Worm (Caenorhabditis elegans) whole organism, L4/young adult: Measurements from ENCODE around the gene sup-35.

Experiments
- W03F9.2 ChIP-seq: fragments of 150-350 bp; optimal IDR thresholded peaks from 2 replicates; lab custom pipeline; 2014; ENCODE audit warnings: missing biosample characterization, missing genetic modification characterization
- dao-5 ChIP-seq: sonication (generic microtip); optimal IDR thresholded peaks from 2 replicates; lab custom pipeline; 2016; ENCODE audit warnings: missing genotype, missing genetic modification characterization, moderate library complexity, missing compliant biosample characterization
- him-1 ChIP-seq: sonication (generic microtip); optimal IDR thresholded peaks from 2 replicates; lab custom pipeline; 2016; ENCODE audit warnings: missing genotype, missing genetic modification reagents, missing genetic modification characterization, missing compliant biosample characterization

- TF ChIP-seq him-1 (no peak), W03F9.2 (tag; lab: Kevin White, UChicago) (no peak), dao-5 (tag; lab: Kevin White, UChicago) (no peak)
Observed at ce11 chrIII:11077404-11077803, 41.6 kb downstream of the sup-35 start, which contains the start of gene str-246.
